Worm (Caenorhabditis elegans) whole organism, L4 larva: ENCODE data around the gene srbc-39.

Source experiments
- F37D6.2 ChIP-seq: sonication (generic microtip); optimal IDR thresholded peaks from 2 replicates; lab custom pipeline; 2016; ENCODE audit warnings: mild to moderate bottlenecking, missing genetic modification characterization, missing compliant biosample characterization
- F44E2.7 ChIP-seq: fragments of 200-800 bp; sonication (Bioruptor generic); IDR thresholded peaks from 2 replicates; pipeline ENCODE4 v2.1.2; 2022; ENCODE audit warnings: missing genetic modification characterization, missing compliant biosample characterization
- T26A8.4 ChIP-seq: fragments of 200-800 bp; sonication (Bioruptor generic); IDR thresholded peaks from 2 replicates; pipeline ENCODE4 v1.3.6; 2022; ENCODE audit warnings: missing genetic modification characterization, missing compliant biosample characterization
- ZK337.2 ChIP-seq: fragments of 200-800 bp; sonication (Bioruptor generic); IDR thresholded peaks from 2 replicates; pipeline ENCODE4 v1.3.6; 2022; ENCODE audit warnings: missing genetic modification reagents, missing genetic modification characterization, missing compliant biosample characterization
- aha-1 ChIP-seq: fragments of 150-350 bp; peaks from one replicate; lab custom pipeline; 2014; ENCODE audit warnings: missing biosample characterization, missing genetic modification characterization
- aly-2 ChIP-seq: sonication (generic microtip); optimal IDR thresholded peaks from 2 replicates; lab custom pipeline; 2018; ENCODE audit warnings: missing biosample characterization, missing genetic modification characterization
- ama-1 ChIP-seq: fragments of 150-350 bp; optimal IDR thresholded peaks from 2 replicates; lab custom pipeline; 2014; ENCODE audit warnings: inconsistent platforms, mixed read lengths
- ceh-62 ChIP-seq: sonication (generic microtip); optimal IDR thresholded peaks from 2 replicates; lab custom pipeline; 2017; ENCODE audit warnings: missing biosample characterization, missing genetic modification characterization
- ceh-82 ChIP-seq: sonication (generic microtip); optimal IDR thresholded peaks from 2 replicates; lab custom pipeline; 2017; ENCODE audit warnings: missing biosample characterization, missing genetic modification characterization
- daf-16 ChIP-seq, 3 experiments: sonication (generic microtip); optimal IDR thresholded peaks; 2 replicates each; lab custom pipeline; 2016 to 2017; ENCODE audit warnings: missing genetic modification characterization in 3 of 3, missing genetic modification reagents in 3 of 3, mild to moderate bottlenecking in 2 of 3, missing compliant biosample characterization in 2 of 3, missing biosample characterization in 1 of 3, moderate library complexity in 1 of 3
- daf-19 ChIP-seq: fragments of 200-800 bp; sonication (Bioruptor generic); conservative IDR thresholded peaks from 2 replicates; pipeline ENCODE4 v1.3.6; 2022; ENCODE audit warnings: missing genetic modification characterization, missing compliant biosample characterization
- daf-8 ChIP-seq: fragments of 200-800 bp; sonication (Bioruptor generic); IDR thresholded peaks from 2 replicates; pipeline ENCODE4 v1.3.6; 2022; ENCODE audit warnings: missing genetic modification characterization, missing compliant biosample characterization
- duxl-1 ChIP-seq: sonication (generic microtip); optimal IDR thresholded peaks from 2 replicates; lab custom pipeline; 2016; ENCODE audit warnings: mild to moderate bottlenecking, missing genetic modification characterization, moderate library complexity, missing compliant biosample characterization; ENCODE audit not compliant: poor library complexity
- dve-1 ChIP-seq: sonication (generic microtip); optimal IDR thresholded peaks from 2 replicates; lab custom pipeline; 2017; ENCODE audit warnings: antibody characterized with exemption, mild to moderate bottlenecking, missing genetic modification characterization, missing compliant biosample characterization; ENCODE audit not compliant: insufficient read depth
- egl-43 ChIP-seq: fragments of 200-800 bp; sonication (Bioruptor generic); IDR thresholded peaks from 2 replicates; pipeline ENCODE4 v1.3.6; 2022; ENCODE audit warnings: missing genetic modification reagents, missing genetic modification characterization, missing compliant biosample characterization
- hlh-30 ChIP-seq: sonication (generic microtip); optimal IDR thresholded peaks from 2 replicates; lab custom pipeline; 2017; ENCODE audit warnings: antibody characterized with exemption, mild to moderate bottlenecking, missing genetic modification characterization, missing compliant biosample characterization; ENCODE audit not compliant: insufficient read depth
- jun-1 ChIP-seq: fragments of 150-350 bp; optimal IDR thresholded peaks from 2 replicates; lab custom pipeline; 2014; ENCODE audit warnings: missing biosample characterization, missing genetic modification reagents, missing genetic modification characterization
- lin-1 ChIP-seq: fragments of 200-800 bp; sonication (Bioruptor generic); IDR thresholded peaks from 2 replicates; pipeline ENCODE4 v1.3.6; 2022; ENCODE audit warnings: missing genetic modification reagents, missing genetic modification characterization, missing compliant biosample characterization
- lin-13 ChIP-seq: fragments of 150-350 bp; optimal IDR thresholded peaks from 2 replicates; lab custom pipeline; 2014; ENCODE audit warnings: missing biosample characterization, missing genetic modification reagents, missing genetic modification characterization
- lsy-2 ChIP-seq, 2 experiments: fragments of 150-350 bp in 1 of 2; sonication (generic microtip) in 1 of 2; optimal IDR thresholded peaks; 2 replicates each; lab custom pipeline; 2014 to 2017; ENCODE audit warnings: missing biosample characterization in 2 of 2, missing genetic modification characterization in 2 of 2
- madf-9 ChIP-seq: fragments of 200-800 bp; sonication (Bioruptor generic); conservative IDR thresholded peaks from 2 replicates; pipeline ENCODE4 v1.3.6; 2022; ENCODE audit warnings: missing genetic modification reagents, missing genetic modification characterization, missing compliant biosample characterization
- nhr-102 ChIP-seq: sonication (generic microtip); optimal IDR thresholded peaks from 2 replicates; lab custom pipeline; 2016; ENCODE audit warnings: mild to moderate bottlenecking, missing genetic modification characterization, moderate library complexity, missing compliant biosample characterization
- nhr-11 ChIP-seq: fragments of 150-350 bp; optimal IDR thresholded peaks from 2 replicates; lab custom pipeline; 2014; ENCODE audit warnings: missing biosample characterization, missing genetic modification characterization
- nhr-25 ChIP-seq: sonication (generic microtip); optimal IDR thresholded peaks from 2 replicates; lab custom pipeline; 2017; ENCODE audit warnings: missing genetic modification characterization, mild to moderate bottlenecking, missing compliant biosample characterization, antibody characterized with exemption, moderate library complexity, borderline replicate concordance; ENCODE audit not compliant: insufficient read depth
- nhr-28 ChIP-seq: fragments of 150-350 bp; optimal IDR thresholded peaks from 2 replicates; lab custom pipeline; 2014; ENCODE audit warnings: missing biosample characterization, missing genetic modification characterization
- nhr-41 ChIP-seq: fragments of 200-800 bp; sonication (Bioruptor generic); IDR thresholded peaks from 2 replicates; pipeline ENCODE4 v1.3.6; 2022; ENCODE audit warnings: missing genetic modification reagents, missing genetic modification characterization, missing compliant biosample characterization
- nhr-42 ChIP-seq: fragments of 200-800 bp; sonication (Bioruptor generic); IDR thresholded peaks from 2 replicates; pipeline ENCODE4 v1.3.6; 2022; ENCODE audit warnings: missing genetic modification characterization, missing compliant biosample characterization
- skn-1 ChIP-seq: fragments of 150-350 bp; optimal IDR thresholded peaks from 2 replicates; lab custom pipeline; 2014; ENCODE audit warnings: missing biosample characterization, missing genetic modification characterization
- spr-1 ChIP-seq: sonication (generic microtip); optimal IDR thresholded peaks from 2 replicates; lab custom pipeline; 2016; ENCODE audit warnings: mild to moderate bottlenecking, missing genetic modification characterization, missing compliant biosample characterization
- unc-39 ChIP-seq: sonication (generic microtip); optimal IDR thresholded peaks from 2 replicates; lab custom pipeline; 2017; ENCODE audit warnings: missing biosample characterization, missing genetic modification characterization
- unc-62 ChIP-seq, 3 experiments: fragments of 150-350 bp in 1 of 3; sonication (generic microtip); optimal IDR thresholded peaks in 2 of 3; peaks in 1 of 3; 1 replicate in 1 of 3; 2 replicates in 2 of 3; lab custom pipeline; 2014 to 2017; ENCODE audit warnings: missing biosample characterization in 3 of 3, missing genetic modification characterization in 3 of 3, missing genetic modification reagents in 3 of 3, missing genotype in 1 of 3
- vab-7 ChIP-seq: fragments of 200-800 bp; sonication (Bioruptor generic); IDR thresholded peaks from 2 replicates; pipeline ENCODE4 v1.3.6; 2022; ENCODE audit warnings: missing genetic modification reagents, missing genetic modification characterization, missing compliant biosample characterization
- zip-11 ChIP-seq: fragments of 200-800 bp; sonication (Bioruptor generic); IDR thresholded peaks from 2 replicates; pipeline ENCODE4 v1.3.6; 2022; ENCODE audit warnings: missing genetic modification characterization, missing compliant biosample characterization

Gene srbc-39

ce11 chrV:724946-725806, 16.3 kb downstream of the srbc-39 start (continued):
- TF ChIP-seq nhr-102 (tag; lab: Kevin White, UChicago) (no peak), hlh-30 (tag; lab: Kevin White, UChicago) (peak; percentile 3), unc-62 (GFP tag; optimal IDR thresholded peaks at IDR 0.05 in 1 of 2; lab: Kevin White, UChicago) (peak in 1 of 2 experiments; percentile 90), unc-62 (tag; optimal IDR thresholded peaks at IDR 0.05; lab: Kevin White, UChicago) (no peak), vab-7 (no peak), nhr-28 (no peak), duxl-1 (tag; lab: Kevin White, UChicago) (peak; percentile 54), dve-1 (peak; percentile 12), nhr-41 (GFP tag; lab: Robert Waterston, UW) (no peak), daf-19 (no peak), lin-13 (no peak), lin-1 (GFP tag; lab: Robert Waterston, UW) (no peak), jun-1 (no peak), daf-8 (no peak), spr-1 (tag; lab: Kevin White, UChicago) (no peak), aly-2 (no peak), F37D6.2 (tag; lab: Kevin White, UChicago) (no peak), egl-43 (no peak)

- TF ChIP-seq unc-39 (tag; lab: Kevin White, UChicago) (no peak), daf-16 (GFP tag; optimal IDR thresholded peaks at IDR 0.05; lab: Kevin White, UChicago) (no peak), daf-16 (tag; optimal IDR thresholded peaks at IDR 0.05; lab: Kevin White, UChicago) (peak; percentile 62), madf-9 (GFP tag; lab: Robert Waterston, UW) (0 out of 2 replicates have a peak, but pooled peaks have one; percentile 3), ZK337.2 (no peak), skn-1 (tag; lab: Kevin White, UChicago) (no peak), nhr-11 (tag; lab: Kevin White, UChicago) (no peak), nhr-42 (GFP tag; lab: Robert Waterston, UW) (0 out of 2 replicates have a peak, but pooled peaks have one; percentile 28), ama-1 (lab: Kevin White, UChicago) (peak; percentile 93), nhr-28 (no peak), ceh-82 (tag; lab: Kevin White, UChicago) (no peak), ceh-62 (tag; lab: Kevin White, UChicago) (no peak), jun-1 (peak; percentile 36), nhr-25 (tag; lab: Kevin White, UChicago) (peak; percentile 2), T26A8.4 (peak; percentile 58; the same call in 1 of the 2 replicates), aha-1 (tag; lab: Kevin White, UChicago) (peak; percentile 96), lsy-2 (tag; optimal IDR thresholded peaks at IDR 0.05; lab: Kevin White, UChicago) (no peak), zip-11 (0 out of 2 replicates have a peak, but pooled peaks have one; percentile 29), F44E2.7 (0 out of 2 replicates have a peak, but pooled peaks have one; percentile 46)
These were observed 17.1 kb downstream of the srbc-39 start for ce11 chrV:725807-726572.
